Fruit fly (Drosophila melanogaster) whole organism, embryonic: ENCODE data around the gene CG10492.

ENCODE experiments used
- BEAF-32 ChIP-seq: fragments of 200-800 bp; sonication (Bioruptor generic); optimal IDR thresholded peaks from 3 replicates; lab custom pipeline; 2017; ENCODE audit warnings: missing biosample characterization, missing genetic modification characterization, mild to moderate bottlenecking, moderate library complexity, missing genetic modification reagents
- Bgb ChIP-seq: fragments of 200-800 bp; sonication (Bioruptor generic); IDR thresholded peaks from 2 replicates; pipeline ENCODE4 v1.3.6; 2022; ENCODE audit warnings: missing biosample characterization, missing genetic modification characterization; ENCODE audit not compliant: partially characterized antibody
- CG1024 ChIP-seq: fragments of 200-800 bp; sonication (Bioruptor generic); IDR thresholded peaks from 2 replicates; pipeline ENCODE4 v1.3.6; 2022; ENCODE audit warnings: missing biosample characterization, missing genetic modification characterization
- CG10274 ChIP-seq: fragments of 200-800 bp; sonication (Bioruptor generic); optimal IDR thresholded peaks from 3 replicates; lab custom pipeline; 2017; ENCODE audit warnings: missing biosample characterization, mild to moderate bottlenecking, missing genetic modification characterization
- CG10431 ChIP-seq: fragments of 200-800 bp; sonication (Bioruptor generic); optimal IDR thresholded peaks from 3 replicates; lab custom pipeline; 2018; ENCODE audit warnings: missing biosample characterization, mild to moderate bottlenecking, missing genetic modification characterization
- CG12155 ChIP-seq: fragments of 200-800 bp; sonication (Bioruptor generic); optimal IDR thresholded peaks from 3 replicates; lab custom pipeline; 2016; ENCODE audit warnings: missing biosample characterization, missing genetic modification characterization
- CG12659 ChIP-seq: fragments of 200-800 bp; sonication (Bioruptor generic); optimal IDR thresholded peaks from 3 replicates; lab custom pipeline; 2017; ENCODE audit warnings: mild to moderate bottlenecking, missing biosample characterization, missing genetic modification reagents, missing genetic modification characterization
- CG17359 ChIP-seq: fragments of 200-800 bp; sonication (Bioruptor generic); optimal IDR thresholded peaks from 3 replicates; lab custom pipeline; 2018; ENCODE audit warnings: missing biosample characterization, mild to moderate bottlenecking, missing genetic modification characterization, moderate library complexity
- CG2116 ChIP-seq: fragments of 200-800 bp; sonication (Bioruptor generic); optimal IDR thresholded peaks from 3 replicates; lab custom pipeline; 2018; ENCODE audit warnings: missing biosample characterization, mild to moderate bottlenecking, missing genetic modification characterization
- CG3847 ChIP-seq: fragments of 200-800 bp; sonication (Bioruptor generic); IDR thresholded peaks from 2 replicates; pipeline ENCODE4 v1.3.6; 2022; ENCODE audit warnings: missing biosample characterization, missing genetic modification characterization
- CG4617 ChIP-seq: fragments of 200-800 bp; sonication (Bioruptor generic); optimal IDR thresholded peaks from 3 replicates; lab custom pipeline; 2016; ENCODE audit warnings: missing biosample characterization, missing genetic modification characterization, borderline replicate concordance
- H2.0 ChIP-seq: fragments of 200-800 bp; sonication (Bioruptor generic); IDR thresholded peaks from 2 replicates; pipeline ENCODE4 v1.3.6; 2022; ENCODE audit warnings: missing biosample characterization, missing genetic modification characterization
- Hr78 ChIP-seq, 2 experiments: fragments of 200-800 bp in 1 of 2; fragments of >200 bp in 1 of 2; sonication (Bioruptor generic) in 1 of 2; optimal IDR thresholded peaks; 2 replicates each; lab custom pipeline; 2017 to 2019; ENCODE audit warnings: missing biosample characterization in 2 of 2, missing genetic modification characterization in 2 of 2, mild to moderate bottlenecking in 1 of 2, moderate library complexity in 1 of 2
- Lhr ChIP-seq: fragments of 200-800 bp; sonication (Bioruptor generic); optimal IDR thresholded peaks from 3 replicates; lab custom pipeline; 2017; ENCODE audit warnings: mild to moderate bottlenecking, missing biosample characterization, missing genetic modification reagents, missing genetic modification characterization
- Med ChIP-seq: fragments of 200-800 bp; sonication (Bioruptor generic); peaks from one replicate; lab custom pipeline; 2016; ENCODE audit warnings: missing biosample characterization, missing genetic modification characterization, mild to moderate bottlenecking, inconsistent platforms, moderate library complexity
- ash1 ChIP-seq: fragments of 200-800 bp; sonication (Bioruptor generic); optimal IDR thresholded peaks from 2 replicates; lab custom pipeline; 2018; ENCODE audit warnings: missing biosample characterization, mild to moderate bottlenecking, missing genetic modification characterization
- bbx ChIP-seq: fragments of 200-800 bp; sonication (Bioruptor generic); IDR thresholded peaks from 2 replicates; pipeline ENCODE4 v1.3.6; 2022; ENCODE audit warnings: missing biosample characterization, missing genetic modification characterization; ENCODE audit not compliant: partially characterized antibody
- btn ChIP-seq: fragments of 200-800 bp; sonication (Bioruptor generic); optimal IDR thresholded peaks from 2 replicates; lab custom pipeline; 2016; ENCODE audit warnings: missing biosample characterization, missing genetic modification characterization
- cato ChIP-seq: fragments of 200-800 bp; sonication (Bioruptor generic); optimal IDR thresholded peaks from 2 replicates; lab custom pipeline; 2016; ENCODE audit warnings: missing biosample characterization, missing genetic modification characterization, borderline replicate concordance
- fu2 ChIP-seq: fragments of 200-800 bp; sonication (Bioruptor generic); optimal IDR thresholded peaks from 2 replicates; lab custom pipeline; 2016; ENCODE audit warnings: missing biosample characterization, missing genetic modification characterization
- gem ChIP-seq: fragments of 200-800 bp; sonication (Bioruptor generic); optimal IDR thresholded peaks from 2 replicates; lab custom pipeline; 2019; ENCODE audit warnings: missing biosample characterization, mild to moderate bottlenecking, missing genetic modification characterization, moderate library complexity
- hbn ChIP-seq: fragments of 200-800 bp; sonication (Bioruptor generic); IDR thresholded peaks from 2 replicates; pipeline ENCODE4 v1.3.6; 2022; ENCODE audit warnings: missing biosample characterization, missing genetic modification characterization; ENCODE audit not compliant: partially characterized antibody
- klu ChIP-seq: fragments of 200-800 bp; sonication (Bioruptor generic); IDR thresholded peaks from 2 replicates; pipeline ENCODE4 v1.3.6; 2022; ENCODE audit warnings: missing biosample characterization, missing genetic modification characterization
- nerfin-2 ChIP-seq: fragments of 200-800 bp; sonication (Bioruptor generic); IDR thresholded peaks from 2 replicates; pipeline ENCODE4 v1.3.6; 2022; ENCODE audit warnings: missing biosample characterization, missing genetic modification characterization; ENCODE audit not compliant: partially characterized antibody
- oc ChIP-seq: fragments of 200-800 bp; sonication (Bioruptor generic); optimal IDR thresholded peaks from 2 replicates; lab custom pipeline; 2018; ENCODE audit warnings: missing biosample characterization, mild to moderate bottlenecking, missing genetic modification characterization, moderate library complexity
- pan ChIP-seq, 4 experiments: fragments of >200 bp in 3 of 4; fragments of 200-800 bp in 1 of 4; sonication (Bioruptor generic) in 1 of 4; optimal IDR thresholded peaks in 3 of 4; IDR thresholded peaks in 1 of 4; 2 replicates each; pipeline versions ENCODE4 v1.3.6 to Lab custom; 2017 to 2022; ENCODE audit warnings: missing biosample characterization in 2 of 4, missing genetic modification characterization in 2 of 4, mixed read lengths in 1 of 4
- pfk ChIP-seq: fragments of 200-800 bp; sonication (Bioruptor generic); optimal IDR thresholded peaks from 2 replicates; lab custom pipeline; 2018; ENCODE audit warnings: missing biosample characterization, mild to moderate bottlenecking, missing genetic modification characterization, moderate library complexity
- row ChIP-seq: fragments of 200-800 bp; sonication (Bioruptor generic); IDR thresholded peaks from 3 replicates; pipeline ENCODE4 v1.3.6; 2022; ENCODE audit warnings: missing biosample characterization, missing genetic modification characterization
- sc ChIP-seq, 3 experiments: fragments of >200 bp in 2 of 3; fragments of 200-800 bp in 1 of 3; sonication (Bioruptor generic) in 1 of 3; optimal IDR thresholded peaks; 2 replicates in 2 of 3; 3 replicates in 1 of 3; lab custom pipeline; 2017; ENCODE audit warnings: mild to moderate bottlenecking in 1 of 3, missing biosample characterization in 1 of 3, missing genetic modification characterization in 1 of 3, missing genetic modification reagents in 1 of 3
- scrt ChIP-seq: fragments of 200-800 bp; sonication (Bioruptor generic); optimal IDR thresholded peaks from 2 replicates; lab custom pipeline; 2018; ENCODE audit warnings: missing biosample characterization, mild to moderate bottlenecking, missing genetic modification characterization, moderate library complexity
- sna ChIP-seq: fragments of 200-800 bp; sonication (Bioruptor generic); IDR thresholded peaks from 2 replicates; pipeline ENCODE4 v1.3.6; 2022; ENCODE audit warnings: missing biosample characterization, missing genetic modification characterization; ENCODE audit not compliant: partially characterized antibody
- ssp ChIP-seq: fragments of 200-800 bp; sonication (Bioruptor generic); IDR thresholded peaks from 2 replicates; pipeline ENCODE4 v1.3.6; 2022; ENCODE audit warnings: missing biosample characterization, missing genetic modification characterization
- stc ChIP-seq: fragments of 200-800 bp; sonication (Bioruptor generic); IDR thresholded peaks from 2 replicates; pipeline ENCODE4 v1.3.6; 2022; ENCODE audit warnings: missing biosample characterization, missing genetic modification characterization
- sug ChIP-seq: fragments of 200-800 bp; optimal IDR thresholded peaks from 2 replicates; lab custom pipeline; 2019; ENCODE audit warnings: missing biosample characterization, mild to moderate bottlenecking, missing genetic modification characterization, moderate library complexity
- tll ChIP-seq, 2 experiments: fragments of 200-800 bp in 1 of 2; fragments of >200 bp in 1 of 2; sonication (Bioruptor generic) in 1 of 2; optimal IDR thresholded peaks; 2 replicates each; lab custom pipeline; 2017 to 2019; ENCODE audit warnings: missing biosample characterization in 2 of 2, missing genetic modification characterization in 2 of 2, mild to moderate bottlenecking in 1 of 2, moderate library complexity in 1 of 2
- tna ChIP-seq: fragments of 200-800 bp; sonication (Bioruptor generic); IDR thresholded peaks from 2 replicates; pipeline ENCODE4 v1.3.6; 2022; ENCODE audit warnings: missing biosample characterization, missing genetic modification characterization; ENCODE audit not compliant: partially characterized antibody
- trem ChIP-seq: fragments of 200-800 bp; optimal IDR thresholded peaks from 3 replicates; lab custom pipeline; 2019; ENCODE audit warnings: missing biosample characterization, mild to moderate bottlenecking, missing genetic modification characterization, moderate library complexity
- zen2 ChIP-seq: fragments of 200-800 bp; sonication (Bioruptor generic); IDR thresholded peaks from 3 replicates; pipeline ENCODE4 v1.3.6; 2022; ENCODE audit warnings: missing biosample characterization, missing genetic modification characterization; ENCODE audit not compliant: partially characterized antibody

The CG10492 gene

dm6 chr2L:19041590-19041989 is 12.3 kb upstream of the CG10492 start, which contains the start of gene Catsup (continued):
- TF ChIP-seq row (GFP tag; lab: Robert Waterston, UW) (peak; percentile 14; the same call in 1 of the 3 replicates), scrt (GFP tag; lab: Kevin White, UChicago) (no peak), fu2 (GFP tag; lab: Kevin White, UChicago) (no peak), tna (GFP tag; lab: Robert Waterston, UW) (peak; percentile 64), gem (tag; lab: Kevin White, UChicago) (no peak), CG10274 (GFP tag; lab: Kevin White, UChicago) (no peak), pan (optimal IDR thresholded peaks at IDR 0.05; lab: Kevin White, UChicago) (no peak), pan (GFP tag; optimal IDR thresholded peaks at IDR 0.05 in 1 of 2, IDR thresholded peaks at IDR 0.05 in 1 of 2) (no peak), zen2 (GFP tag; lab: Robert Waterston, UW) (peak; percentile 43; the same call in 1 of the 3 replicates), BEAF-32 (GFP tag; lab: Kevin White, UChicago) (peak; percentile 73), CG3847 (GFP tag; lab: Robert Waterston, UW) (no peak), CG2116 (GFP tag; lab: Kevin White, UChicago) (peak; percentile 74), cato (GFP tag; lab: Kevin White, UChicago) (no peak), sug (no peak), H2.0 (no peak), bbx (peak; percentile 61), CG12155 (no peak), CG10431 (GFP tag; lab: Kevin White, UChicago) (no peak), CG12659 (GFP tag; lab: Kevin White, UChicago) (peak; percentile 16), CG1024 (GFP tag; lab: Robert Waterston, UW) (no peak), Med (GFP tag; lab: Kevin White, UChicago) (peak; percentile 29), Lhr (GFP tag; lab: Kevin White, UChicago) (no peak), trem (tag; lab: Kevin White, UChicago) (peak; percentile 16), sc (optimal IDR thresholded peaks at IDR 0.05; lab: Kevin White, UChicago) (no peak), sc (GFP tag; optimal IDR thresholded peaks at IDR 0.05; lab: Kevin White, UChicago) (no peak), Bgb (GFP tag; lab: Robert Waterston, UW) (peak; percentile 70), stc (GFP tag; lab: Robert Waterston, UW) (no peak), klu (GFP tag; lab: Robert Waterston, UW) (no peak), hbn (GFP tag; lab: Robert Waterston, UW) (peak; percentile 67), btn (no peak), CG17359 (tag; lab: Kevin White, UChicago) (no peak), ash1 (GFP tag; lab: Kevin White, UChicago) (no peak), Hr78 (GFP tag; optimal IDR thresholded peaks at IDR 0.05; lab: Kevin White, UChicago) (no peak), CG4617 (GFP tag; lab: Kevin White, UChicago) (peak; percentile 17), oc (tag; lab: Kevin White, UChicago) (no peak), sna (GFP tag; lab: Robert Waterston, UW) (peak; percentile 78), pfk (GFP tag; lab: Kevin White, UChicago) (no peak), tll (GFP tag; optimal IDR thresholded peaks at IDR 0.05; lab: Kevin White, UChicago) (no peak), nerfin-2 (peak; percentile 56; the same call in 1 of the 2 replicates), ssp (GFP tag; lab: Robert Waterston, UW) (peak; percentile 74)
- TF ChIP-seq, all 482 proteins: peak for 55
